Worm (Caenorhabditis elegans): ENCODE data around the gene W06F12.2.

The W06F12.2 gene

ce11 chrIII:13763260-13764112 lies 32.0 kb upstream of the W06F12.2 start (continued):
- TF ChIP-seq snpc-1.2 (GFP tag; IDR thresholded peaks at IDR 0.05) (0 out of 2 replicates have a peak, but pooled peaks have one; percentile 6), F10B5.3 (tag; optimal IDR thresholded peaks at IDR 0.05) (peak; percentile 8), ceh-20 (GFP tag; IDR thresholded peaks at IDR 0.05) (no peak), F44E2.7 (GFP tag; IDR thresholded peaks at IDR 0.05) (no peak), T20F7.1 (GFP tag; optimal IDR thresholded peaks at IDR 0.05) (no peak), Y5F2A.4 (GFP tag; optimal IDR thresholded peaks at IDR 0.05) (no peak), hlh-11 (tag; optimal IDR thresholded peaks at IDR 0.05) (peak; percentile 56), R02D3.7 (tag; optimal IDR thresholded peaks at IDR 0.05) (no peak), ceh-32 (tag; optimal IDR thresholded peaks at IDR 0.05; ENCODE audit: poor library complexity) (no peak), fkh-10 (GFP tag; optimal IDR thresholded peaks at IDR 0.05) (no peak), zip-2 (tag; optimal IDR thresholded peaks at IDR 0.05) (no peak), nhr-6 (tag; optimal IDR thresholded peaks at IDR 0.05) (no peak), ZK337.2 (GFP tag; IDR thresholded peaks at IDR 0.05) (no peak), nhr-42 (GFP tag; IDR thresholded peaks at IDR 0.05) (no peak), hif-1 (tag; optimal IDR thresholded peaks at IDR 0.05) (no peak), hmg-1.1 (GFP tag; IDR thresholded peaks at IDR 0.05) (peak; percentile 34; the same call in 1 of the 2 replicates), snpc-4 (tag; optimal IDR thresholded peaks at IDR 0.05) (no peak), ztf-7 (tag; optimal IDR thresholded peaks at IDR 0.05) (no peak), ces-1 (GFP tag; optimal IDR thresholded peaks at IDR 0.05) (no peak), ceh-44 (GFP tag; IDR thresholded peaks at IDR 0.05) (no peak), dmd-8 (GFP tag; IDR thresholded peaks at IDR 0.05) (no peak), hlh-30 (tag; optimal IDR thresholded peaks at IDR 0.05; ENCODE audit: insufficient read depth) (peak; percentile 42), ctbp-1 (GFP tag; IDR thresholded peaks at IDR 0.05) (0 out of 2 replicates have a peak, but pooled peaks have one; percentile 18), nhr-77 (tag; optimal IDR thresholded peaks at IDR 0.05) (no peak), cey-2 (tag; optimal IDR thresholded peaks at IDR 0.05; ENCODE audit: borderline replicate concordance, insufficient read depth) (no peak), ceh-28 (tag; optimal IDR thresholded peaks at IDR 0.05) (no peak), ama-1 (optimal IDR thresholded peaks at IDR 0.05) (peak; percentile 87), php-3 (GFP tag; IDR thresholded peaks at IDR 0.05) (no peak), mes-2 (tag; optimal IDR thresholded peaks at IDR 0.05; ENCODE audit: poor library complexity, severe bottlenecking) (peak; percentile 63), lsy-2 (tag; optimal IDR thresholded peaks at IDR 0.05) (peak in 1 of 2 experiments; percentile 38), nhr-76 (tag; optimal IDR thresholded peaks at IDR 0.05) (no peak), nhr-102 (tag; optimal IDR thresholded peaks at IDR 0.05) (no peak), Y48G9A.11 (GFP tag; IDR thresholded peaks at IDR 0.05) (no peak), daf-12 (tag; optimal IDR thresholded peaks at IDR 0.05) (no peak), F37D6.2 (tag; optimal IDR thresholded peaks at IDR 0.05) (no peak), nhr-28 (tag; optimal IDR thresholded peaks at IDR 0.05) (peak; percentile 96), lin-29 (GFP tag; IDR thresholded peaks at IDR 0.05) (no peak), lin-13 (GFP tag; optimal IDR thresholded peaks at IDR 0.05) (no peak), dmd-6 (GFP tag; IDR thresholded peaks at IDR 0.05) (0 out of 2 replicates have a peak, but pooled peaks have one; percentile 8), zfp-3 (GFP tag; conservative IDR thresholded peaks at IDR 0.05) (0 out of 2 replicates have a peak, but pooled peaks have one; percentile 43), skn-1 (tag; optimal IDR thresholded peaks at IDR 0.05) (no peak), spr-3 (GFP tag; optimal IDR thresholded peaks at IDR 0.05) (no peak), nhr-48 (tag; optimal IDR thresholded peaks at IDR 0.05) (no peak), F26F4.8 (GFP tag; conservative IDR thresholded peaks at IDR 0.05) (no peak), daf-16 (GFP tag; optimal IDR thresholded peaks at IDR 0.05) (no peak), daf-16 (tag; optimal IDR thresholded peaks at IDR 0.05) (peak; percentile 28), zip-11 (GFP tag; IDR thresholded peaks at IDR 0.05) (no peak), aly-2 (tag; optimal IDR thresholded peaks at IDR 0.05) (no peak), pha-4 (GFP tag; IDR thresholded peaks at IDR 0.05) (no peak), pha-4 (tag; optimal IDR thresholded peaks at IDR 0.05) (no peak)

Data from whole organism, L4 larva.